Fruit fly (Drosophila melanogaster) whole organism, embryonic: Measurements from ENCODE around the gene CG7069.

Experiments used
- Atf-2 ChIP-seq: fragments of 200-800 bp; sonication (Bioruptor generic); optimal IDR thresholded peaks from 2 replicates; lab custom pipeline; 2016; ENCODE audit warnings: missing biosample characterization, missing genetic modification characterization
- Bteb2 ChIP-seq: fragments of 200-800 bp; sonication (Bioruptor generic); optimal IDR thresholded peaks from 2 replicates; lab custom pipeline; 2016; ENCODE audit warnings: missing biosample characterization, missing genetic modification characterization
- CG10321 ChIP-seq: fragments of 200-800 bp; sonication (Bioruptor generic); IDR thresholded peaks from 2 replicates; pipeline ENCODE4 v1.3.6; 2022; ENCODE audit warnings: missing biosample characterization, missing genetic modification characterization
- CG10431 ChIP-seq: fragments of 200-800 bp; sonication (Bioruptor generic); optimal IDR thresholded peaks from 3 replicates; lab custom pipeline; 2018; ENCODE audit warnings: missing biosample characterization, mild to moderate bottlenecking, missing genetic modification characterization
- CG10462 ChIP-seq: fragments of 200-800 bp; sonication (Bioruptor generic); optimal IDR thresholded peaks from 2 replicates; lab custom pipeline; 2016; ENCODE audit warnings: missing biosample characterization, missing genetic modification characterization
- CG11247 ChIP-seq: fragments of 200-800 bp; sonication (Bioruptor generic); IDR thresholded peaks from 2 replicates; pipeline ENCODE4 v1.3.6; 2022; ENCODE audit warnings: missing biosample characterization, missing genetic modification characterization
- CG11456 ChIP-seq: fragments of 200-800 bp; sonication (Bioruptor generic); IDR thresholded peaks from 3 replicates; pipeline ENCODE4 v1.3.6; 2022; ENCODE audit warnings: missing biosample characterization, missing genetic modification characterization
- CG11560 ChIP-seq: fragments of 200-800 bp; sonication (Bioruptor generic); IDR thresholded peaks from 3 replicates; pipeline ENCODE4 v1.3.6; 2022; ENCODE audit warnings: missing biosample characterization, missing genetic modification characterization
- CG12219 ChIP-seq: fragments of 200-800 bp; sonication (Bioruptor generic); optimal IDR thresholded peaks from 3 replicates; lab custom pipeline; 2018; ENCODE audit warnings: missing biosample characterization, mild to moderate bottlenecking, missing genetic modification characterization
- CG13296 ChIP-seq: fragments of 200-800 bp; sonication (Bioruptor generic); optimal IDR thresholded peaks from 3 replicates; lab custom pipeline; 2018; ENCODE audit warnings: missing biosample characterization, mild to moderate bottlenecking, missing genetic modification characterization
- CG13775 ChIP-seq: fragments of 200-800 bp; sonication (Bioruptor generic); optimal IDR thresholded peaks from 3 replicates; lab custom pipeline; 2017; ENCODE audit warnings: missing biosample characterization, mild to moderate bottlenecking, missing genetic modification characterization
- CG1529 ChIP-seq: fragments of 200-800 bp; sonication (Bioruptor generic); optimal IDR thresholded peaks from 3 replicates; lab custom pipeline; 2018; ENCODE audit warnings: missing biosample characterization, missing genetic modification characterization
- CG16813 ChIP-seq: fragments of 200-800 bp; sonication (Bioruptor generic); IDR thresholded peaks from 3 replicates; pipeline ENCODE4 v1.3.6; 2022; ENCODE audit warnings: missing biosample characterization, missing genetic modification characterization; ENCODE audit not compliant: partially characterized antibody
- CG16815 ChIP-seq: fragments of 200-800 bp; sonication (Bioruptor generic); optimal IDR thresholded peaks from 3 replicates; lab custom pipeline; 2017; ENCODE audit warnings: missing biosample characterization, mild to moderate bottlenecking, missing genetic modification characterization
- CG1792 ChIP-seq: fragments of 200-800 bp; sonication (Bioruptor generic); optimal IDR thresholded peaks from 2 replicates; lab custom pipeline; 2016; ENCODE audit warnings: missing biosample characterization, missing genetic modification characterization
- CG18011 ChIP-seq: fragments of 200-800 bp; sonication (Bioruptor generic); optimal IDR thresholded peaks from 2 replicates; lab custom pipeline; 2017; ENCODE audit warnings: missing biosample characterization, missing genetic modification characterization, mild to moderate bottlenecking, moderate library complexity, missing genotype
- CG1832 ChIP-seq: fragments of 200-800 bp; sonication (Bioruptor generic); optimal IDR thresholded peaks from 2 replicates; lab custom pipeline; 2017; ENCODE audit warnings: missing biosample characterization, mild to moderate bottlenecking, missing genetic modification characterization, inconsistent platforms
- CG2875 ChIP-seq: fragments of 200-800 bp; sonication (Bioruptor generic); optimal IDR thresholded peaks from 2 replicates; lab custom pipeline; 2017; ENCODE audit warnings: missing biosample characterization, mild to moderate bottlenecking, missing genetic modification characterization, missing genetic modification reagents
- CG31441 ChIP-seq: fragments of 200-800 bp; sonication (Bioruptor generic); IDR thresholded peaks from 2 replicates; pipeline ENCODE4 v1.3.6; 2022; ENCODE audit warnings: missing biosample characterization, missing genetic modification characterization
- CG4328 ChIP-seq: fragments of 200-800 bp; sonication (Bioruptor generic); optimal IDR thresholded peaks from 3 replicates; lab custom pipeline; 2017; ENCODE audit warnings: missing biosample characterization, missing genetic modification reagents, missing genetic modification characterization
- CG7271 ChIP-seq: fragments of 200-800 bp; sonication (Bioruptor generic); optimal IDR thresholded peaks from 2 replicates; lab custom pipeline; 2018; ENCODE audit warnings: missing biosample characterization, mild to moderate bottlenecking, missing genetic modification characterization, moderate library complexity
- CG7556 ChIP-seq: fragments of 200-800 bp; sonication (Bioruptor generic); optimal IDR thresholded peaks from 2 replicates; lab custom pipeline; 2017; ENCODE audit warnings: missing biosample characterization, mild to moderate bottlenecking, missing genetic modification characterization
- CG8765 ChIP-seq: fragments of 200-800 bp; sonication (Bioruptor generic); IDR thresholded peaks from 2 replicates; pipeline ENCODE4 v1.3.6; 2022; ENCODE audit warnings: missing biosample characterization, missing genetic modification characterization
- CG9437 ChIP-seq: fragments of 200-800 bp; sonication (Bioruptor generic); optimal IDR thresholded peaks from 2 replicates; lab custom pipeline; 2018; ENCODE audit warnings: missing biosample characterization, mild to moderate bottlenecking, missing genetic modification characterization
- CTCF ChIP-seq: fragments of 200-800 bp; sonication (Bioruptor generic); optimal IDR thresholded peaks from 2 replicates; lab custom pipeline; 2017; ENCODE audit warnings: missing biosample characterization, mild to moderate bottlenecking, missing genetic modification characterization, moderate library complexity
- Dfd ChIP-seq, 2 experiments: fragments of >200 bp; optimal IDR thresholded peaks; 2 replicates each; lab custom pipeline; 2017; ENCODE audit warnings: missing biosample characterization in 2 of 2, missing genetic modification characterization in 2 of 2
- Doc3 ChIP-seq: fragments of 200-800 bp; sonication (Bioruptor generic); IDR thresholded peaks from 3 replicates; pipeline ENCODE4 v1.3.6; 2022; ENCODE audit warnings: missing biosample characterization, missing genetic modification characterization; ENCODE audit not compliant: partially characterized antibody
- Fer2 ChIP-seq: fragments of 200-800 bp; sonication (Bioruptor generic); optimal IDR thresholded peaks from 2 replicates; lab custom pipeline; 2018; ENCODE audit warnings: missing biosample characterization, mild to moderate bottlenecking, missing genetic modification characterization, moderate library complexity
- Hsf ChIP-seq: fragments of 200-800 bp; sonication (Bioruptor generic); optimal IDR thresholded peaks from 3 replicates; lab custom pipeline; 2016; ENCODE audit warnings: missing biosample characterization, missing genetic modification characterization
- Mes4 ChIP-seq: fragments of 200-800 bp; sonication (Bioruptor generic); optimal IDR thresholded peaks from 2 replicates; lab custom pipeline; 2016; ENCODE audit warnings: missing biosample characterization, missing genetic modification characterization
- NK7.1 ChIP-seq: fragments of 200-800 bp; sonication (Bioruptor generic); optimal IDR thresholded peaks from 3 replicates; lab custom pipeline; 2016; ENCODE audit warnings: missing biosample characterization, missing genetic modification characterization
- Nf-YC ChIP-seq: fragments of 200-800 bp; optimal IDR thresholded peaks from 3 replicates; lab custom pipeline; 2019; ENCODE audit warnings: missing biosample characterization, mild to moderate bottlenecking, missing genetic modification characterization, moderate library complexity
- Sin3A ChIP-seq: fragments of >200 bp; optimal IDR thresholded peaks from 2 replicates; lab custom pipeline; 2018
- Sry-δ ChIP-seq: fragments of 200-800 bp; sonication (Bioruptor generic); optimal IDR thresholded peaks from 2 replicates; lab custom pipeline; 2016; ENCODE audit warnings: missing biosample characterization, missing genetic modification characterization
- ase ChIP-seq: fragments of 200-800 bp; sonication (Bioruptor generic); IDR thresholded peaks from 3 replicates; pipeline ENCODE4 v1.3.6; 2022; ENCODE audit warnings: missing biosample characterization, missing genetic modification characterization
- ato ChIP-seq: fragments of 200-800 bp; sonication (Bioruptor generic); IDR thresholded peaks from 2 replicates; pipeline ENCODE4 v1.3.6; 2022; ENCODE audit warnings: missing biosample characterization, missing genetic modification characterization; ENCODE audit not compliant: partially characterized antibody
- cas ChIP-seq: fragments of 200-800 bp; sonication (Bioruptor generic); IDR thresholded peaks from 2 replicates; pipeline ENCODE4 v1.3.6; 2022; ENCODE audit warnings: missing biosample characterization, missing genetic modification characterization
- ci ChIP-seq: fragments of 200-800 bp; sonication (Bioruptor generic); IDR thresholded peaks from 3 replicates; pipeline ENCODE4 v1.3.6; 2022; ENCODE audit warnings: missing biosample characterization, missing genetic modification characterization
- eyg ChIP-seq: fragments of 200-800 bp; sonication (Bioruptor generic); optimal IDR thresholded peaks from 3 replicates; lab custom pipeline; 2016; ENCODE audit warnings: missing biosample characterization, missing genetic modification characterization
- fd102C ChIP-seq: fragments of 200-800 bp; sonication (Bioruptor generic); optimal IDR thresholded peaks from 2 replicates; lab custom pipeline; 2018; ENCODE audit warnings: missing biosample characterization, mild to moderate bottlenecking, missing genetic modification characterization, moderate library complexity
- gem ChIP-seq: fragments of 200-800 bp; sonication (Bioruptor generic); optimal IDR thresholded peaks from 2 replicates; lab custom pipeline; 2019; ENCODE audit warnings: missing biosample characterization, mild to moderate bottlenecking, missing genetic modification characterization, moderate library complexity
- gro ChIP-seq: fragments of 200-800 bp; sonication (Bioruptor generic); optimal IDR thresholded peaks from 2 replicates; lab custom pipeline; 2016; ENCODE audit warnings: missing biosample characterization, missing genetic modification characterization
- jigr1 ChIP-seq: fragments of 200-800 bp; sonication (Bioruptor generic); IDR thresholded peaks from 3 replicates; pipeline ENCODE4 v1.3.6; 2022; ENCODE audit warnings: missing biosample characterization, missing genetic modification characterization
- klu ChIP-seq: fragments of 200-800 bp; sonication (Bioruptor generic); IDR thresholded peaks from 2 replicates; pipeline ENCODE4 v1.3.6; 2022; ENCODE audit warnings: missing biosample characterization, missing genetic modification characterization
- lbe ChIP-seq: fragments of 200-800 bp; sonication (Bioruptor generic); optimal IDR thresholded peaks from 2 replicates; lab custom pipeline; 2016; ENCODE audit warnings: missing biosample characterization, mild to moderate bottlenecking, missing genetic modification characterization
- mirr ChIP-seq: fragments of 200-800 bp; sonication (Bioruptor generic); optimal IDR thresholded peaks from 3 replicates; lab custom pipeline; 2018; ENCODE audit warnings: missing biosample characterization, mild to moderate bottlenecking, missing genetic modification characterization
- sc ChIP-seq, 3 experiments: fragments of >200 bp in 2 of 3; fragments of 200-800 bp in 1 of 3; sonication (Bioruptor generic) in 1 of 3; optimal IDR thresholded peaks; 2 replicates in 2 of 3; 3 replicates in 1 of 3; lab custom pipeline; 2017; ENCODE audit warnings: mild to moderate bottlenecking in 1 of 3, missing biosample characterization in 1 of 3, missing genetic modification characterization in 1 of 3, missing genetic modification reagents in 1 of 3
- sisA ChIP-seq: fragments of 200-800 bp; sonication (Bioruptor generic); IDR thresholded peaks from 2 replicates; pipeline ENCODE4 v1.3.6; 2022; ENCODE audit warnings: missing biosample characterization, missing genetic modification characterization
- slbo ChIP-seq: fragments of 200-800 bp; sonication (Bioruptor generic); IDR thresholded peaks from 2 replicates; pipeline ENCODE4 v1.3.6; 2022; ENCODE audit warnings: missing biosample characterization, missing genetic modification characterization
- slou ChIP-seq: fragments of 200-800 bp; sonication (Bioruptor generic); optimal IDR thresholded peaks from 3 replicates; lab custom pipeline; 2016; ENCODE audit warnings: missing biosample characterization, missing genetic modification characterization
- ssp ChIP-seq: fragments of 200-800 bp; sonication (Bioruptor generic); IDR thresholded peaks from 2 replicates; pipeline ENCODE4 v1.3.6; 2022; ENCODE audit warnings: missing biosample characterization, missing genetic modification characterization
- tin ChIP-seq: fragments of 200-800 bp; sonication (Bioruptor generic); optimal IDR thresholded peaks from 3 replicates; lab custom pipeline; 2016; ENCODE audit warnings: missing biosample characterization, missing genetic modification characterization

Gene CG7069

dm6 chr3R:22397068-22397700, 24.5 kb downstream of the CG7069 start (continued):
- no peak for TF ChIP-seq sisA (GFP tag; lab: Robert Waterston, UW)
- TF ChIP-seq NK7.1 (GFP tag; lab: Kevin White, UChicago) = no peak
- TF ChIP-seq lbe = no peak
- TF ChIP-seq CG31441 (GFP tag; lab: Robert Waterston, UW) = no peak
- no peak for TF ChIP-seq Sin3A (lab: Kevin White, UChicago)
- no peak for TF ChIP-seq ci (GFP tag; lab: Robert Waterston, UW)
- no peak for TF ChIP-seq Hsf (GFP tag; lab: Kevin White, UChicago)
- TF ChIP-seq Dfd (GFP tag; optimal IDR thresholded peaks at IDR 0.05; lab: Kevin White, UChicago) = peak in 1 of 2 experiments; percentile 93
- TF ChIP-seq ssp = no peak
- no peak for TF ChIP-seq CG1832 (GFP tag; lab: Kevin White, UChicago)
- TF ChIP-seq CG7556 (GFP tag; lab: Kevin White, UChicago) = no peak
- TF ChIP-seq CG16815 (GFP tag; lab: Kevin White, UChicago) = no peak
- no peak for TF ChIP-seq klu (GFP tag; lab: Robert Waterston, UW)
- no peak for TF ChIP-seq ase (GFP tag; lab: Robert Waterston, UW)
- TF ChIP-seq tin = no peak
- no peak for TF ChIP-seq CG2875 (GFP tag; lab: Kevin White, UChicago)
- no peak for TF ChIP-seq CG11456 (GFP tag; lab: Robert Waterston, UW)
- TF ChIP-seq Nf-YC (tag; lab: Kevin White, UChicago) = no peak
- no peak for TF ChIP-seq gro (GFP tag; lab: Kevin White, UChicago)
- no peak for TF ChIP-seq slbo (GFP tag; lab: Robert Waterston, UW)
- TF ChIP-seq Sry-δ (GFP tag; lab: Kevin White, UChicago) = no peak
- TF ChIP-seq CG7271 (tag; lab: Kevin White, UChicago) = no peak
- TF ChIP-seq CG8765 (GFP tag; lab: Robert Waterston, UW) = no peak
- no peak for TF ChIP-seq Bteb2 (GFP tag; lab: Kevin White, UChicago)
- TF ChIP-seq gem = no peak
- no peak for TF ChIP-seq Fer2 (tag; lab: Kevin White, UChicago)
- TF ChIP-seq CG16813 (GFP tag; lab: Robert Waterston, UW) = peak; percentile 80
- TF ChIP-seq sc (optimal IDR thresholded peaks at IDR 0.05; lab: Kevin White, UChicago) = no peak
- TF ChIP-seq sc (GFP tag; optimal IDR thresholded peaks at IDR 0.05; lab: Kevin White, UChicago) = no peak
- TF ChIP-seq CG11560 = no peak
- no peak for TF ChIP-seq CG1529 (GFP tag; lab: Kevin White, UChicago)
- TF ChIP-seq eyg (GFP tag; lab: Kevin White, UChicago) = no peak
- TF ChIP-seq CG9437 (GFP tag; lab: Kevin White, UChicago) = no peak
- TF ChIP-seq CG11247 (GFP tag; lab: Robert Waterston, UW) = no peak
- TF ChIP-seq slou (GFP tag; lab: Kevin White, UChicago) = no peak
- TF ChIP-seq CG13296 = no peak
- TF ChIP-seq CG4328 (GFP tag; lab: Kevin White, UChicago) = no peak
- no peak for TF ChIP-seq CG10462 (GFP tag; lab: Kevin White, UChicago)
- peak; percentile 55 for TF ChIP-seq CTCF (GFP tag; lab: Kevin White, UChicago)
- no peak for TF ChIP-seq Atf-2 (GFP tag; lab: Kevin White, UChicago)
- no peak for TF ChIP-seq CG13775 (GFP tag; lab: Kevin White, UChicago)
- TF ChIP-seq CG10321 (GFP tag; lab: Robert Waterston, UW) = no peak
- TF ChIP-seq fd102C (GFP tag; lab: Kevin White, UChicago) = no peak
- no peak for TF ChIP-seq CG12219 (GFP tag; lab: Kevin White, UChicago)
- no peak for TF ChIP-seq cas
- no peak for TF ChIP-seq CG18011 (GFP tag; lab: Kevin White, UChicago)
- TF ChIP-seq mirr (GFP tag; lab: Kevin White, UChicago) = no peak
- peak; percentile 53 for TF ChIP-seq CG10431 (GFP tag; lab: Kevin White, UChicago)
- TF ChIP-seq ato = peak; percentile 74
- TF ChIP-seq jigr1 (GFP tag; lab: Robert Waterston, UW) = no peak
- no peak for TF ChIP-seq Mes4 (GFP tag; lab: Kevin White, UChicago)
- TF ChIP-seq Doc3 = 0 out of 3 replicates have a peak, but pooled peaks have one; percentile 19
- no peak for TF ChIP-seq CG1792 (GFP tag; lab: Kevin White, UChicago)
